Fruit fly (Drosophila melanogaster): Measurements from ENCODE around the gene CG43102.

dm6 chr3R:17758905-17759304 is 35.4 kb downstream of the CG43102 start:
- TF ChIP-seq usp (GFP tag; optimal IDR thresholded peaks at IDR 0.05) (no peak), psq (optimal IDR thresholded peaks at IDR 0.05) (no peak), Dll (optimal IDR thresholded peaks at IDR 0.05) (no peak), CG8478 (optimal IDR thresholded peaks at IDR 0.05) (no peak), EcR (GFP tag; optimal IDR thresholded peaks at IDR 0.05) (no peak)
